Fruit fly (Drosophila melanogaster): Measurements from ENCODE around the gene ppk16.

Gene ppk16

DNA sequence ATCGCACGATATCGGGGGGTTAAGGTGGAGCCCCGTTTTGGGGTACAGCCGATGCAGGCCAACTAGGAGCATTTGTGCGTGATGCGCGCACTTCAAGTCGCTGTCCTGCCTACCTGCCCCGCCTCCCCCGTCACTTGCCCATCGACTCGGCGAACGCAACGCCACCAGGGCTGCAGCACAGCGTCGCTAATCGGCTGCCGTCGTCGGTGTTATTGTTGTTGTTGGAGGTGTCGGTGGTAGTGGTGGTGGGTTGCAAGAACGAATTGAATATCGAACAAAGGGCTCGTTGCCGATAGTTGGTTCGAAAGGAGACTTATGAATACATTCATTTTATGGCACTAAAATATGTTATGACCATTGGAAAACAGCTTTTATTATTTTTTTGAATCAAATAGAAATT lies 16.0 kb downstream of the ppk16 start (continued):
- TF ChIP-seq Taf1 (GFP tag; IDR thresholded peaks at IDR 0.05) (no peak), Doc3 (GFP tag; IDR thresholded peaks at IDR 0.05; ENCODE audit: partially characterized antibody) (peak; percentile 92), CG7357 (GFP tag; IDR thresholded peaks at IDR 0.05) (no peak), Rx (GFP tag; IDR thresholded peaks at IDR 0.05) (0 out of 2 replicates have a peak, but pooled peaks have one; percentile 8), kni (GFP tag; optimal IDR thresholded peaks at IDR 0.05) (no peak), Med (GFP tag) (peak; percentile 96), her (GFP tag; optimal IDR thresholded peaks at IDR 0.05) (peak; percentile 57), CG1647 (GFP tag; optimal IDR thresholded peaks at IDR 0.05) (peak; percentile 53), Atf-2 (GFP tag; optimal IDR thresholded peaks at IDR 0.05) (no peak), Dll (GFP tag; IDR thresholded peaks at IDR 0.05; ENCODE audit: partially characterized antibody) (peak; percentile 95), CG18599 (GFP tag; optimal IDR thresholded peaks at IDR 0.05) (peak; percentile 58), CG3163 (GFP tag; optimal IDR thresholded peaks at IDR 0.05) (peak; percentile 27), CG10543 (GFP tag; optimal IDR thresholded peaks at IDR 0.05) (peak; percentile 16), ash1 (GFP tag; optimal IDR thresholded peaks at IDR 0.05) (peak; percentile 67), odd (GFP tag; optimal IDR thresholded peaks at IDR 0.05) (no peak), NC2α (GFP tag; optimal IDR thresholded peaks at IDR 0.05) (no peak), CG2889 (GFP tag; IDR thresholded peaks at IDR 0.05) (no peak), CG10565 (GFP tag; optimal IDR thresholded peaks at IDR 0.05) (no peak), lov (optimal IDR thresholded peaks at IDR 0.05) (no peak), lov (GFP tag; IDR thresholded peaks at IDR 0.05) (peak; percentile 30; the same call in 1 of the 3 replicates), CG11398 (GFP tag; optimal IDR thresholded peaks at IDR 0.05) (no peak), dmrt11E (tag; optimal IDR thresholded peaks at IDR 0.05) (no peak), CG1602 (GFP tag; optimal IDR thresholded peaks at IDR 0.05) (peak; percentile 19), dm (GFP tag; optimal IDR thresholded peaks at IDR 0.05) (peak; percentile 67), Gug (GFP tag; IDR thresholded peaks at IDR 0.05) (peak; percentile 88; the same call in 3 of the 4 replicates), CG17568 (GFP tag; optimal IDR thresholded peaks at IDR 0.05) (no peak), CG30431 (GFP tag; optimal IDR thresholded peaks at IDR 0.05) (no peak), CG7556 (GFP tag; optimal IDR thresholded peaks at IDR 0.05) (no peak), D19A (tag; optimal IDR thresholded peaks at IDR 0.05) (peak; percentile 38), CG42726 (GFP tag; IDR thresholded peaks at IDR 0.05; ENCODE audit: partially characterized antibody) (peak; percentile 93), Bgb (GFP tag; IDR thresholded peaks at IDR 0.05; ENCODE audit: partially characterized antibody) (peak; percentile 96), Ets65A (GFP tag) (peak; percentile 96), CG4424 (GFP tag; optimal IDR thresholded peaks at IDR 0.05) (no peak), CG16863 (GFP tag; optimal IDR thresholded peaks at IDR 0.05) (peak; percentile 44), tup (GFP tag; optimal IDR thresholded peaks at IDR 0.05) (no peak), CG10959 (GFP tag; IDR thresholded peaks at IDR 0.05) (0 out of 2 replicates have a peak, but pooled peaks have one; percentile 29), CG8281 (tag; optimal IDR thresholded peaks at IDR 0.05) (no peak), CG8944 (GFP tag; optimal IDR thresholded peaks at IDR 0.05) (peak; percentile 64), insv (GFP tag; optimal IDR thresholded peaks at IDR 0.05) (no peak), dmrt99B (tag; optimal IDR thresholded peaks at IDR 0.05) (peak; percentile 19), bbx (GFP tag; IDR thresholded peaks at IDR 0.05; ENCODE audit: partially characterized antibody) (peak; percentile 95), tx (GFP tag; optimal IDR thresholded peaks at IDR 0.05) (no peak), danr (GFP tag; IDR thresholded peaks at IDR 0.05) (peak; percentile 25; the same call in 1 of the 2 replicates), CG14050 (GFP tag; IDR thresholded peaks at IDR 0.05) (peak; percentile 16; the same call in 1 of the 3 replicates), CG6854 (GFP tag; optimal IDR thresholded peaks at IDR 0.05) (no peak), CG30020 (tag; optimal IDR thresholded peaks at IDR 0.05) (peak; percentile 43), CG15479 (GFP tag; optimal IDR thresholded peaks at IDR 0.05) (peak; percentile 3), fd3F (GFP tag; optimal IDR thresholded peaks at IDR 0.05) (peak; percentile 14), caup (GFP tag; optimal IDR thresholded peaks at IDR 0.05; ENCODE audit: severe bottlenecking) (peak; percentile 45), Scr (GFP tag; IDR thresholded peaks at IDR 0.05; ENCODE audit: partially characterized antibody) (peak; percentile 94)
